In genomic region chrX:16813606-16814330, ce11 we compare ENCODE assay signal across 2 worm cellular contexts.
TF ChIP-seq lines count a peak whose summit lies in the region.

cas-1 (minus strand) TSS chrX:16813656.

TF ChIP-seq in whole organism, L2 larva, 48 proteins besides CTCF, POLR2A, EP300 and RAD21 (continued from another document):
- TF ChIP-seq snpc-4 (tag; optimal IDR thresholded peaks at IDR 0.05; lab: Kevin White, UChicago) (no peak), aly-2 (tag; optimal IDR thresholded peaks at IDR 0.05; lab: Kevin White, UChicago) (no peak), nhr-25 (tag; optimal IDR thresholded peaks at IDR 0.05; lab: Kevin White, UChicago) (peak; percentile 3), ama-1 (optimal IDR thresholded peaks at IDR 0.05; lab: Kevin White, UChicago) (no peak), nhr-12 (tag; optimal IDR thresholded peaks at IDR 0.05; lab: Kevin White, UChicago) (no peak), nhr-77 (tag; optimal IDR thresholded peaks at IDR 0.05; lab: Kevin White, UChicago) (no peak), mab-5 (tag; optimal IDR thresholded peaks at IDR 0.05; lab: Kevin White, UChicago) (no peak), dmd-4 (tag; optimal IDR thresholded peaks at IDR 0.05; lab: Kevin White, UChicago) (no peak), lin-39 (tag; optimal IDR thresholded peaks at IDR 0.05; lab: Kevin White, UChicago) (no peak), mbf-1 (tag; optimal IDR thresholded peaks at IDR 0.05; lab: Kevin White, UChicago) (no peak), zag-1 (tag; optimal IDR thresholded peaks at IDR 0.05; lab: Kevin White, UChicago) (no peak), gmeb-1 (tag; optimal IDR thresholded peaks at IDR 0.05; lab: Kevin White, UChicago) (no peak), nhr-11 (tag; optimal IDR thresholded peaks at IDR 0.05; lab: Kevin White, UChicago) (no peak), nhr-129 (tag; optimal IDR thresholded peaks at IDR 0.05; lab: Kevin White, UChicago) (peak; percentile 49), elt-3 (tag; optimal IDR thresholded peaks at IDR 0.05; lab: Kevin White, UChicago) (no peak), nhr-21 (tag; optimal IDR thresholded peaks at IDR 0.05; lab: Kevin White, UChicago) (peak; percentile 16), ceh-82 (tag; optimal IDR thresholded peaks at IDR 0.05; lab: Kevin White, UChicago) (no peak), sem-4 (tag; optimal IDR thresholded peaks at IDR 0.05; lab: Kevin White, UChicago) (no peak), blmp-1 (tag; optimal IDR thresholded peaks at IDR 0.05; lab: Kevin White, UChicago; ENCODE audit: insufficient read depth) (no peak), skn-1 (tag; optimal IDR thresholded peaks at IDR 0.05; lab: Kevin White, UChicago) (no peak), nhr-23 (tag; optimal IDR thresholded peaks at IDR 0.05; lab: Kevin White, UChicago) (no peak), mdl-1 (tag; optimal IDR thresholded peaks at IDR 0.05; lab: Kevin White, UChicago) (no peak), egl-27 (tag; optimal IDR thresholded peaks at IDR 0.05; lab: Kevin White, UChicago) (no peak), lin-11 (tag; optimal IDR thresholded peaks at IDR 0.05; lab: Kevin White, UChicago) (no peak), unc-62 (GFP tag; optimal IDR thresholded peaks at IDR 0.05; lab: Kevin White, UChicago) (no peak)

TF ChIP-seq in whole organism, L4 larva, 104 proteins besides CTCF, POLR2A, EP300 and RAD21 (continued from another document):
- no peak for TF ChIP-seq skn-1 (tag; optimal IDR thresholded peaks at IDR 0.05; lab: Kevin White, UChicago)
- TF ChIP-seq Y5F2A.4 (GFP tag; optimal IDR thresholded peaks at IDR 0.05; lab: Kevin White, UChicago): no peak
- TF ChIP-seq lin-39 (tag; optimal IDR thresholded peaks at IDR 0.05; lab: Kevin White, UChicago): no peak
- TF ChIP-seq hmg-1.1 (GFP tag; IDR thresholded peaks at IDR 0.05; lab: Robert Waterston, UW): peak; percentile 34; the same call in 1 of the 2 replicates
- TF ChIP-seq mes-2 (tag; optimal IDR thresholded peaks at IDR 0.05; lab: Kevin White, UChicago; ENCODE audit: poor library complexity, severe bottlenecking): peak; percentile 74
- no peak for TF ChIP-seq dmd-9 (GFP tag; IDR thresholded peaks at IDR 0.05; lab: Robert Waterston, UW)
- no peak for TF ChIP-seq madf-5 (GFP tag; IDR thresholded peaks at IDR 0.05; lab: Robert Waterston, UW)
- no peak for TF ChIP-seq ztf-7 (tag; optimal IDR thresholded peaks at IDR 0.05; lab: Kevin White, UChicago)
- TF ChIP-seq hlh-11 (tag; optimal IDR thresholded peaks at IDR 0.05; lab: Kevin White, UChicago): peak; percentile 35
- TF ChIP-seq hlh-30 (tag; optimal IDR thresholded peaks at IDR 0.05; lab: Kevin White, UChicago; ENCODE audit: insufficient read depth): peak; percentile 56
- no peak for TF ChIP-seq nhr-237 (tag; optimal IDR thresholded peaks at IDR 0.05; lab: Kevin White, UChicago)
- TF ChIP-seq mdt-29 (GFP tag; IDR thresholded peaks at IDR 0.05; lab: Robert Waterston, UW): no peak
- TF ChIP-seq lsy-2 (tag; optimal IDR thresholded peaks at IDR 0.05; lab: Kevin White, UChicago): peak in 1 of 2 experiments; percentile 41
- peak; percentile 30 for TF ChIP-seq nhr-6 (tag; optimal IDR thresholded peaks at IDR 0.05; lab: Kevin White, UChicago)
- no peak for TF ChIP-seq ceh-62 (tag; optimal IDR thresholded peaks at IDR 0.05; lab: Kevin White, UChicago)
- no peak for TF ChIP-seq fkh-10 (GFP tag; optimal IDR thresholded peaks at IDR 0.05; lab: Kevin White, UChicago)
- TF ChIP-seq fos-1 (tag; optimal IDR thresholded peaks at IDR 0.05; lab: Kevin White, UChicago): no peak
- no peak for TF ChIP-seq zfp-3 (GFP tag; conservative IDR thresholded peaks at IDR 0.05; lab: Robert Waterston, UW)
- no peak for TF ChIP-seq dve-1 (tag; optimal IDR thresholded peaks at IDR 0.05; lab: Kevin White, UChicago; ENCODE audit: insufficient read depth)
- no peak for TF ChIP-seq lin-29 (GFP tag; IDR thresholded peaks at IDR 0.05; lab: Robert Waterston, UW)
- no peak for TF ChIP-seq nhr-48 (tag; optimal IDR thresholded peaks at IDR 0.05; lab: Kevin White, UChicago)
- TF ChIP-seq nhr-76 (tag; optimal IDR thresholded peaks at IDR 0.05; lab: Kevin White, UChicago): no peak
- TF ChIP-seq ceh-32 (tag; optimal IDR thresholded peaks at IDR 0.05; lab: Kevin White, UChicago; ENCODE audit: poor library complexity): no peak
- TF ChIP-seq aly-2 (tag; optimal IDR thresholded peaks at IDR 0.05; lab: Kevin White, UChicago): no peak
- TF ChIP-seq ceh-44 (GFP tag; IDR thresholded peaks at IDR 0.05; lab: Robert Waterston, UW): no peak
- TF ChIP-seq daf-19 (GFP tag; conservative IDR thresholded peaks at IDR 0.05; lab: Robert Waterston, UW): no peak
